Worm (Caenorhabditis elegans) whole organism, midembryonic: ENCODE results near the gene C55A6.7.
A peak's percentile ranks its signal among the peaks of the same experiment; 100 is the strongest.

Source experiments
- T22C8.4 ChIP-seq: fragments of 200-800 bp; sonication (Bioruptor generic); IDR thresholded peaks from 2 replicates; pipeline ENCODE4 v1.3.6; 2022; ENCODE audit warnings: missing genetic modification characterization, missing compliant biosample characterization
- cog-1 ChIP-seq: sonication (generic microtip); optimal IDR thresholded peaks from 2 replicates; lab custom pipeline; 2016; ENCODE audit warnings: missing genetic modification characterization, missing compliant biosample characterization
- flt-1 ChIP-seq: fragments of 200-800 bp; sonication (Bioruptor generic); IDR thresholded peaks from 2 replicates; pipeline ENCODE4 v1.3.6; 2022; ENCODE audit warnings: missing genetic modification characterization, missing compliant biosample characterization
- klf-2 ChIP-seq: fragments of 200-800 bp; sonication (Bioruptor generic); conservative IDR thresholded peaks from 2 replicates; pipeline ENCODE4 v1.3.6; 2022; ENCODE audit warnings: missing genetic modification reagents, missing genetic modification characterization, missing compliant biosample characterization
- med-1 ChIP-seq: sonication (generic microtip); optimal IDR thresholded peaks from 2 replicates; lab custom pipeline; 2017; ENCODE audit warnings: missing genetic modification characterization, mild to moderate bottlenecking, missing compliant biosample characterization, antibody characterized with exemption, missing genetic modification reagents; ENCODE audit not compliant: insufficient read depth
- ref-1 ChIP-seq: fragments of 200-800 bp; sonication (Bioruptor generic); conservative IDR thresholded peaks from 2 replicates; pipeline ENCODE4 v1.3.6; 2022; ENCODE audit warnings: missing genetic modification reagents, missing genetic modification characterization, missing compliant biosample characterization
- tab-1 ChIP-seq: fragments of 200-800 bp; sonication (Bioruptor generic); IDR thresholded peaks from 2 replicates; pipeline ENCODE4 v1.3.6; 2022; ENCODE audit warnings: missing genetic modification characterization, missing compliant biosample characterization
- ztf-23 ChIP-seq: fragments of 200-800 bp; sonication (Bioruptor generic); IDR thresholded peaks from 2 replicates; pipeline ENCODE4 v1.3.6; 2022; ENCODE audit warnings: missing genetic modification reagents, missing genetic modification characterization, missing compliant biosample characterization
- ztf-29 ChIP-seq: fragments of 200-800 bp; sonication (Bioruptor generic); IDR thresholded peaks from 2 replicates; pipeline ENCODE4 v1.3.6; 2022; ENCODE audit warnings: missing genetic modification reagents, missing genetic modification characterization, missing compliant biosample characterization

C55A6.7 gene

DNA sequence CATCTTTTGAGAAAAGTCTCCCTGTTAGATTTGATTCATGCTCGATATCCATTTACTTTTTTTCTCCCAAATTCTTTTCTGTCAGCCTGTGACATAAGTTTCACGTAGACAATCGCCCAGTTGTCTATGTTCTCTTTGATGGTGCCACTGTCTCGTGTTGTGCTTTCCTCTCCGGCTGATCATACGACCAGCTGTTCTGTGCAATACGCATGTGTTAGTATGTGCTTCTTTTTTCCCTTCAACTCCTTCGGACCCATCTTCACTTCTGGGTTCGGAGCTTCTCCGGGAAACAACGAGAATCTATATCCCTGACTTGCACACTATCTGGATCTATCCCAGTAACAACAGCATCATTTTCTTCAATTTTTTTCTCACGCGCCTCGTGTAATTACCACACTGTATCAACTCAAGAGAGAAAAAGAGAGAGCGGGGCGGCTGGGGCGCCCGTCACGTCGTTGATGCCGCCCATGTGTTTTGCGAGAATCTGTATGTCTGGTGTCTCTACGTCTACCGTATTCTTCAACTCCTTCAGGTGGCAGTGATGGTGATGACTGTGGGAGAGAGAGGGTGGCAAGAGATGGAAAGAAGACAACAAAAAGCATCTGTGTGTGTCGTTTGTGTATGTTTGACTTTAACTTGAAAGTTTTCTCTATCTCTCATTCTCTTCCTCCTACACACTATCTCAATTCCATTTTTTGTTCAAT lies 11.7 kb upstream of the C55A6.7 start:
- TF ChIP-seq ztf-29 (GFP tag; lab: Robert Waterston, UW) (no peak), med-1 (GFP tag; lab: Kevin White, UChicago) (no peak), flt-1 (GFP tag; lab: Robert Waterston, UW) (no peak), cog-1 (tag; lab: Kevin White, UChicago) (no peak), klf-2 (GFP tag; lab: Robert Waterston, UW) (no peak), ref-1 (no peak), tab-1 (GFP tag; lab: Robert Waterston, UW) (no peak), ztf-23 (GFP tag; lab: Robert Waterston, UW) (no peak), T22C8.4 (GFP tag; lab: Robert Waterston, UW) (no peak)

DNA sequence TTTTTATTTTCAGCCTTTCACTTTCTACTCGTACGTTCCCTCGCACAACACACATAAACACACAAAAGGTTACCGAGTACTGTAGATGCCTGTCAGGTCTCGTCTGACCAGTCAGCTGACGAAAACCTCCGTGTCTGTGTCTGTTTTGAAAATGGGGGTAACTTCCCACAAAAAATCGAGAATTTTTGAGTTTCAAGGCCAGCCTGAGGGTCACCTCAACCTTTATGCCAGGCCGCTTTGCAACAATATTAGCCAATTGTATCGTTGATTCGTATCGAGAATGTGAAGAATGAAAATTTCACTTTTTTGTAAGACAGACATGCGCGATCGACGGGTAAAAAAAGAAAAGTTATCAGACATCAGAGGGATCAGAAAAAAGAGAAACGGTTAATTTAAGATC lies 10.8 kb upstream of the C55A6.7 start:
- TF ChIP-seq tab-1 (GFP tag; lab: Robert Waterston, UW) (no peak), T22C8.4 (GFP tag; lab: Robert Waterston, UW) (no peak), flt-1 (GFP tag; lab: Robert Waterston, UW) (no peak), ref-1 (no peak), med-1 (GFP tag; lab: Kevin White, UChicago) (no peak), cog-1 (tag; lab: Kevin White, UChicago) (no peak), klf-2 (GFP tag; lab: Robert Waterston, UW) (no peak), ztf-29 (GFP tag; lab: Robert Waterston, UW) (no peak), ztf-23 (GFP tag; lab: Robert Waterston, UW) (no peak)

DNA sequence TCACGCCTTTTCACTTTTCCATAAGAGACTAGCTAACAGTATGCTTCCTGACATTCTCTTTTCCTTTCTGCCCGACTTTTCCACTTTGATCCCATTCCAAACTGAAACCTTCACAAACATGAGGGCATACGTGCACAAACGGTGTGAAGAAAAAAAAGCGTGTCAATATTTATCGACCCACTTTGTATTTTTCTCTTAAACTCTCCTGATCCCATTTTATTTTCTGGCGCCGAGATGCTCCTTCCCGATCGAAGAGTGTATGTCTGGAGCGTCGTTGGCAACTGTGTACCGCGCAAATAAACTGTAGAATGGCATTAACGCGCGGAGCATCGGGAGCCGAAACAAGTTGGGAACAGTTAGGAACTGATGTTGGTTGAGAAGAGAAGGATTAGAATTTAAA lies 9.2 kb upstream of the C55A6.7 start:
- TF ChIP-seq ztf-29 (GFP tag; lab: Robert Waterston, UW): no peak
- no peak for TF ChIP-seq cog-1 (tag; lab: Kevin White, UChicago)
- TF ChIP-seq med-1 (GFP tag; lab: Kevin White, UChicago): no peak
- TF ChIP-seq ref-1: no peak
- TF ChIP-seq klf-2 (GFP tag; lab: Robert Waterston, UW): no peak
- TF ChIP-seq flt-1 (GFP tag; lab: Robert Waterston, UW): no peak
- TF ChIP-seq tab-1 (GFP tag; lab: Robert Waterston, UW): no peak
- TF ChIP-seq T22C8.4 (GFP tag; lab: Robert Waterston, UW): no peak
- no peak for TF ChIP-seq ztf-23 (GFP tag; lab: Robert Waterston, UW)

DNA sequence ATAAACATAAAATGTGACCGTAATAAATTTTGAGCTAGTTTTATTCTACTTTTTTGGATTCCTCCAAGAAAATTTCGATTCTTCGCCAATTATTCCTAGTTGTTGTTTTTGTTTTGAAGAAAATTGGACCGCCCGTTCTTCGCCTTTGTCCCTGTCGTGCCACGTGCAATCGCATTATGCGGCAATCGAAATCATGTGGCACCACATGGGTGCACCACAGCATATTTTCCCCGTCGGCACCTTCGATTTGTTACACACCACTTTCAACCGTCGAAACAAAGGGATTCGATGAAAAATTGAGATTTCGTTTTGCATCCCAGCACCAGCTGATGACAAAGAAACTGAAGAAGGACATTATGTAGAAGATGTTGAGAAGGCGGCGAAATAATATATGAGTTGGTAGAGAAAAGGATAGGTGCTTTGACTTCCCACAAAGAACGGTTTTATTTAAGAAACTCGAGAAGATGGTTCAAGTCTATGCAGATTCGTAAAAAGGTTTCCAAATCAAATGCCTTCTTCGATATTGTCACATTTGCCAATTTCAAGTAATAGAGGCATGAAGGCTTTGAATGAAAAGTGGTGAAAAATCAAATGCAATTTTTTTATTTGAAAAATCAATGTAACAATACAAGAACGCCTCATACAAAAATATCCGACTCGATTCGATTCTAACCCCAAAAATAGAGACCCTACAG lies 8.4 kb upstream of the C55A6.7 start:
- TF ChIP-seq T22C8.4 (GFP tag; lab: Robert Waterston, UW) (no peak), klf-2 (GFP tag; lab: Robert Waterston, UW) (no peak), ztf-29 (GFP tag; lab: Robert Waterston, UW) (no peak), cog-1 (tag; lab: Kevin White, UChicago) (no peak), tab-1 (GFP tag; lab: Robert Waterston, UW) (no peak), flt-1 (GFP tag; lab: Robert Waterston, UW) (no peak), ztf-23 (GFP tag; lab: Robert Waterston, UW) (no peak), med-1 (GFP tag; lab: Kevin White, UChicago) (no peak), ref-1 (no peak)

DNA sequence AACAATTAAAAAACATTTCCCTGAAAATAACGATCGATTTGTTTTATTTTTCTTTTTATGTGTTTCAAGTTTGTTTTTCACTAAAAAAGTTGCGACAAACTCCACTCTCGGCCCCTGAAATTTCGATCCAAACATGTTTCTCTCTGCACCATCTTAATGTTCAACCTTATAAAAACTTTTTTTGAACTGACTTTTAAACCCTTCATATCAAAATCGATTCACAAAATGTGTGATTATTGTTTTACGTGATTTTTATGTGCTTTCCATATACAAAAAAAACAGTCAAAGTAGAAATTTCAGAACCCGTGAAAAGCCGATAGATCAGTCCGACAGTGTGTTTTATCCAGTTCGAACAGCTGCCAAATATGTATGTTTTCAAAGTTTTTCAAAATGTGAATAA lies 7.2 kb upstream of the C55A6.7 start, which contains the start of gene ccch-1:
Gene ccch-1 (plus strand): TSS at position 301 of the 400 bp plus-strand sequence.
- TF ChIP-seq flt-1 (GFP tag; lab: Robert Waterston, UW) (no peak), ztf-23 (GFP tag; lab: Robert Waterston, UW) (no peak), ref-1 (no peak), med-1 (GFP tag; lab: Kevin White, UChicago) (no peak), T22C8.4 (GFP tag; lab: Robert Waterston, UW) (no peak), ztf-29 (GFP tag; lab: Robert Waterston, UW) (no peak), klf-2 (GFP tag; lab: Robert Waterston, UW) (no peak), cog-1 (tag; lab: Kevin White, UChicago) (no peak), tab-1 (GFP tag; lab: Robert Waterston, UW) (no peak)

DNA sequence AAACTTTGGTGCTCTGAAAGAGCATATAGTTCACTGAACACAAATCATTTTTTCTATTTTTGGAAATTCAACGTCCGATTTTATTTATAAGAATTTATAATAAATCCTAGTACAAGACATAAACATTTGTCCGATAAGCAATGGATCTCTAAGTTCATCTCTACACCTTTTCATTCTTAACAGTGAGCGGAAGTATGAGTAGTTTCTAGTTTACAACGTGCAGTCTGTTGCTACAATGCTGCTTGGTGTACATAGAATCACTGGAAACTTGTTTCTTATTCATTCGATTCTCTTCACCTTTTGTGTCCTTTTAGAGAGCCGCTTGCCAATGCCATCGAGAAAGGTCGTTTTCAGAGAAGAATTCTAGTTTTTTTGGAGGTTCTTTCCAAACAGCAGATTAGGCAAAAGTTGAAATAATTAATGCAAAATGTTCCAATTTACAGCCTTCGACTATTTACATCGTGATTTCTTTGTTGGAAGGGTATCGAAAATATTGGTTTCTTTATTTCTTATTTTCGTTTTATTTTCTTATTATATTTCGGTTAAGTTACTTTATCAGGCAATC lies 6.7 kb upstream of the C55A6.7 start:
- TF ChIP-seq flt-1 (GFP tag; lab: Robert Waterston, UW) (no peak), T22C8.4 (GFP tag; lab: Robert Waterston, UW) (no peak), ztf-23 (GFP tag; lab: Robert Waterston, UW) (no peak), ztf-29 (GFP tag; lab: Robert Waterston, UW) (no peak), ref-1 (no peak), cog-1 (tag; lab: Kevin White, UChicago) (no peak), tab-1 (GFP tag; lab: Robert Waterston, UW) (no peak), klf-2 (GFP tag; lab: Robert Waterston, UW) (no peak), med-1 (GFP tag; lab: Kevin White, UChicago) (no peak)

DNA sequence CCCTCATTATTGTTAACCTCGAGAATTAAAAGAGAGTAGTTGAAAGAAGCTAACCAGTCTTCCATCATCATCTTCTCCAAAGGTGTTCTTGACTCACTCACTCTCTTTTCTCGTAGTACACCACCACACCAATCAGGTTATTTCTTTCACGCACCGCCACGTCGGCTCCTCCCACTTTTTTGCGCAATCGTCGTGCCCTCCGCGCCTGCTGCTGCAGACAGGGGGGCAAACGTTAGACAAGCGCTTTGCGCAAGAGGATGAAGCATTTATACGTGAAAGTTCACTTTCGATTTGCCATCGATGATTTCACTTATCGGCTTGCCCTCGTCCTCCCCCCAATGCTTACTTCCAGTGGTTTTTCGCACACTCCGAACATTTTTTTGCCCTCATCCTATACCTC lies 5.0 kb upstream of the C55A6.7 start:
- TF ChIP-seq flt-1 (GFP tag; lab: Robert Waterston, UW) (no peak), ref-1 (no peak), T22C8.4 (GFP tag; lab: Robert Waterston, UW) (no peak), ztf-29 (GFP tag; lab: Robert Waterston, UW) (no peak), tab-1 (GFP tag; lab: Robert Waterston, UW) (no peak), ztf-23 (GFP tag; lab: Robert Waterston, UW) (no peak), cog-1 (tag; lab: Kevin White, UChicago) (no peak), med-1 (GFP tag; lab: Kevin White, UChicago) (no peak), klf-2 (GFP tag; lab: Robert Waterston, UW) (no peak)

DNA sequence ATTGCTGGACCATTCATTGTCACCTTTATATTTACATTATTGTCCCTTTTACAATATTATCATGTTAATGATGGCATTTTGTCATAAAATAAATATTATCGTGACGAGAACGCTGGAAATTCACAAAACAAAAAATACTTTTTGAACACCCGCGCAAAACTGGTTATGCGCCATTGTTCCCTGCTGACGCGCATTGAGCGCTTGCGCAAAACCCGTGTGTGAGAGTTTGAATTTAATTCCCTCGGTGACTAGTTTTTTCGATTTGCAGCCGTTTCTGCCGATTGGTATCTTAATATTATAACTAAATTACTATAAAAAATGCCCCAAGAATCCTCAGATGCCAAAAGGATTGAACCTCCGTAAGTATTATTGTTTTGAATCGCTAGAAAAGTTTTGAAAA lies 1.1 kb upstream of the C55A6.7 start, which contains the start of gene pafo-1:
Gene pafo-1 (plus strand): TSS at position 256 of the 400 bp plus-strand sequence.
- peak; percentile 78 for TF ChIP-seq ztf-23 (GFP tag; lab: Robert Waterston, UW)
- TF ChIP-seq flt-1 (GFP tag; lab: Robert Waterston, UW): peak; percentile 67; the same call in 1 of the 2 replicates
- peak; percentile 52 for TF ChIP-seq cog-1 (tag; lab: Kevin White, UChicago)
- peak; percentile 30; the same call in 1 of the 2 replicates for TF ChIP-seq tab-1 (GFP tag; lab: Robert Waterston, UW)
- no peak for TF ChIP-seq ref-1
- peak; percentile 27 for TF ChIP-seq med-1 (GFP tag; lab: Kevin White, UChicago)
- TF ChIP-seq ztf-29 (GFP tag; lab: Robert Waterston, UW): no peak
